Worm (Caenorhabditis elegans): ENCODE data around the gene T26C5.2.

DNA sequence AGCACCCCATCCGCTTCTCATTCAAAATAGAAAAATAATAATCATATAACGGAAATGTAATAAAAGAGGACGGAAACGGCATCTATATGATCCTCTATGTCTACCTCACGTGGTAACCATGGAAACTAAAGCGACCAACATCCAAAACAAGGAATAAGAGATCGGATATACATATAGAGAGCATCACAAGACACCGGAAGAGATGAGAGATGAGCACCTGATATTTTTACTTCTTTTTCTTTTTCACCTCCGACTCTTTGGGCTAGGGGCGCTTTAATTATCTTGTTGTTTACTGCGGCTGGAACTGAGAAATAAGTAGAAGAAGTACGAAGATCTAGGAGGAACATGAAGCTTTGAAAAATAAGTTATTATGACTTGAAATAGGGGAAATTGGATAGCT, 30.8 kb downstream of the T26C5.2 start:
- TF ChIP-seq tra-4 (tag; optimal IDR thresholded peaks at IDR 0.05) (no peak), ama-1 (optimal IDR thresholded peaks at IDR 0.05) (no peak)

All from whole organism, early embryonic.